Fruit fly (Drosophila melanogaster) whole organism, embryonic: ENCODE data around the gene CG14965.

Source experiments
- Asciz ChIP-seq: fragments of 200-800 bp; sonication (Bioruptor generic); optimal IDR thresholded peaks from 2 replicates; lab custom pipeline; 2017; ENCODE audit warnings: missing biosample characterization, mild to moderate bottlenecking, missing genetic modification characterization, missing genetic modification reagents
- CG10431 ChIP-seq: fragments of 200-800 bp; sonication (Bioruptor generic); optimal IDR thresholded peaks from 3 replicates; lab custom pipeline; 2018; ENCODE audit warnings: missing biosample characterization, mild to moderate bottlenecking, missing genetic modification characterization
- CG12236 ChIP-seq: fragments of 200-800 bp; sonication (Bioruptor generic); optimal IDR thresholded peaks from 2 replicates; lab custom pipeline; 2016; ENCODE audit warnings: missing biosample characterization, missing genetic modification characterization
- CG12769 ChIP-seq: fragments of 200-800 bp; sonication (Bioruptor generic); optimal IDR thresholded peaks from 2 replicates; lab custom pipeline; 2019; ENCODE audit warnings: missing biosample characterization, mild to moderate bottlenecking, missing genetic modification characterization, moderate library complexity
- CG15269 ChIP-seq: fragments of 200-800 bp; sonication (Bioruptor generic); optimal IDR thresholded peaks from 2 replicates; lab custom pipeline; 2018; ENCODE audit warnings: missing biosample characterization, mild to moderate bottlenecking, missing genetic modification characterization, moderate library complexity
- CG1602 ChIP-seq: fragments of 200-800 bp; sonication (Bioruptor generic); optimal IDR thresholded peaks from 3 replicates; lab custom pipeline; 2016; ENCODE audit warnings: missing biosample characterization, missing genetic modification characterization
- CG17328 ChIP-seq: fragments of 200-800 bp; sonication (Bioruptor generic); IDR thresholded peaks from 2 replicates; pipeline ENCODE4 v1.3.6; 2022; ENCODE audit warnings: missing biosample characterization, missing genetic modification characterization
- CG17361 ChIP-seq: fragments of 200-800 bp; sonication (Bioruptor generic); IDR thresholded peaks from 3 replicates; pipeline ENCODE4 v1.3.6; 2022; ENCODE audit warnings: missing biosample characterization, missing genetic modification characterization
- CG2678 ChIP-seq: fragments of 200-800 bp; sonication (Bioruptor generic); optimal IDR thresholded peaks from 3 replicates; lab custom pipeline; 2019; ENCODE audit warnings: missing biosample characterization, mild to moderate bottlenecking, missing genetic modification characterization, moderate library complexity
- CG3847 ChIP-seq: fragments of 200-800 bp; sonication (Bioruptor generic); IDR thresholded peaks from 2 replicates; pipeline ENCODE4 v1.3.6; 2022; ENCODE audit warnings: missing biosample characterization, missing genetic modification characterization
- CG4328 ChIP-seq: fragments of 200-800 bp; sonication (Bioruptor generic); optimal IDR thresholded peaks from 3 replicates; lab custom pipeline; 2017; ENCODE audit warnings: missing biosample characterization, missing genetic modification reagents, missing genetic modification characterization
- CG4820 ChIP-seq: fragments of 200-800 bp; sonication (Bioruptor generic); optimal IDR thresholded peaks from 3 replicates; lab custom pipeline; 2016; ENCODE audit warnings: missing biosample characterization, missing genetic modification characterization
- CG5245 ChIP-seq: fragments of 200-800 bp; sonication (Bioruptor generic); optimal IDR thresholded peaks from 3 replicates; lab custom pipeline; 2016; ENCODE audit warnings: missing biosample characterization, missing genetic modification characterization
- CG6272 ChIP-seq: fragments of 200-800 bp; sonication (Bioruptor generic); IDR thresholded peaks from 2 replicates; pipeline ENCODE4 v1.3.6; 2022; ENCODE audit warnings: missing biosample characterization, missing genetic modification characterization
- CG7745 ChIP-seq: fragments of 200-800 bp; sonication (Bioruptor generic); optimal IDR thresholded peaks from 2 replicates; lab custom pipeline; 2018; ENCODE audit warnings: missing biosample characterization, mild to moderate bottlenecking, missing genetic modification characterization, moderate library complexity
- CG8290 ChIP-seq, 3 experiments: fragments of 200-800 bp; sonication (Bioruptor generic); optimal IDR thresholded peaks; 2 replicates each; lab custom pipeline; 2016 to 2019; ENCODE audit warnings: missing biosample characterization in 3 of 3, missing genetic modification characterization in 3 of 3, mild to moderate bottlenecking in 2 of 3, moderate library complexity in 1 of 3
- Deaf1 ChIP-seq: fragments of 200-800 bp; optimal IDR thresholded peaks from 3 replicates; lab custom pipeline; 2019; ENCODE audit warnings: missing biosample characterization, mild to moderate bottlenecking, missing genetic modification characterization, moderate library complexity
- Dek ChIP-seq: fragments of 200-800 bp; sonication (Bioruptor generic); optimal IDR thresholded peaks from 3 replicates; lab custom pipeline; 2019; ENCODE audit warnings: missing biosample characterization, mild to moderate bottlenecking, missing genetic modification characterization, moderate library complexity
- Dip2 ChIP-seq: fragments of 200-800 bp; sonication (Bioruptor generic); IDR thresholded peaks from 2 replicates; pipeline ENCODE4 v1.3.6; 2022; ENCODE audit warnings: missing biosample characterization, missing genetic modification characterization
- Ets65A ChIP-seq: fragments of 200-800 bp; sonication (Bioruptor generic); peaks from one replicate; lab custom pipeline; 2016; ENCODE audit warnings: missing biosample characterization, missing genetic modification characterization
- HmgD ChIP-seq: fragments of 200-800 bp; sonication (Bioruptor generic); optimal IDR thresholded peaks from 3 replicates; lab custom pipeline; 2016; ENCODE audit warnings: missing biosample characterization, missing genetic modification characterization
- Hmx ChIP-seq: fragments of 200-800 bp; sonication (Bioruptor generic); optimal IDR thresholded peaks from 2 replicates; lab custom pipeline; 2016; ENCODE audit warnings: missing biosample characterization, missing genetic modification characterization
- Nf-YA ChIP-seq: fragments of 200-800 bp; sonication (Bioruptor generic); IDR thresholded peaks from 2 replicates; pipeline ENCODE4 v1.3.6; 2022; ENCODE audit warnings: missing biosample characterization, missing genetic modification characterization
- Nf-YB ChIP-seq: fragments of 200-800 bp; sonication (Bioruptor generic); optimal IDR thresholded peaks from 3 replicates; lab custom pipeline; 2019; ENCODE audit warnings: missing biosample characterization, mild to moderate bottlenecking, missing genetic modification characterization, moderate library complexity
- Optix ChIP-seq: fragments of 200-800 bp; sonication (Bioruptor generic); IDR thresholded peaks from 3 replicates; pipeline ENCODE4 v1.3.6; 2022; ENCODE audit warnings: missing biosample characterization, missing genetic modification characterization
- Ssrp ChIP-seq: fragments of 200-800 bp; sonication (Bioruptor generic); optimal IDR thresholded peaks from 2 replicates; lab custom pipeline; 2018; ENCODE audit warnings: missing biosample characterization, mild to moderate bottlenecking, missing genetic modification characterization, moderate library complexity
- bcd ChIP-seq: fragments of 200-800 bp; sonication (Bioruptor generic); optimal IDR thresholded peaks from 2 replicates; lab custom pipeline; 2017; ENCODE audit warnings: missing biosample characterization, mild to moderate bottlenecking, missing genetic modification characterization
- bsh ChIP-seq, 2 experiments: fragments of 200-800 bp; sonication (Bioruptor generic); optimal IDR thresholded peaks; 2 replicates each; lab custom pipeline; 2017 to 2018; ENCODE audit warnings: mild to moderate bottlenecking in 2 of 2, missing biosample characterization in 2 of 2, missing genetic modification characterization in 2 of 2, moderate library complexity in 1 of 2
- chm ChIP-seq: fragments of 200-800 bp; sonication (Bioruptor generic); IDR thresholded peaks from 2 replicates; pipeline ENCODE4 v1.3.6; 2022; ENCODE audit warnings: missing biosample characterization, missing genetic modification characterization
- disco-r ChIP-seq: fragments of 200-800 bp; sonication (Bioruptor generic); optimal IDR thresholded peaks from 2 replicates; lab custom pipeline; 2016; ENCODE audit warnings: missing biosample characterization, missing genetic modification characterization
- ems ChIP-seq: fragments of 200-800 bp; sonication (Bioruptor generic); optimal IDR thresholded peaks from 3 replicates; lab custom pipeline; 2016; ENCODE audit warnings: missing biosample characterization, missing genetic modification characterization
- exex ChIP-seq: fragments of 200-800 bp; sonication (Bioruptor generic); optimal IDR thresholded peaks from 4 replicates; lab custom pipeline; 2018; ENCODE audit warnings: missing biosample characterization, mild to moderate bottlenecking, missing genetic modification characterization, moderate library complexity
- fd96Cb ChIP-seq: fragments of 200-800 bp; sonication (Bioruptor generic); optimal IDR thresholded peaks from 2 replicates; lab custom pipeline; 2018; ENCODE audit warnings: missing biosample characterization, mild to moderate bottlenecking, missing genetic modification characterization, moderate library complexity
- grau ChIP-seq: fragments of 200-800 bp; optimal IDR thresholded peaks from 3 replicates; lab custom pipeline; 2019; ENCODE audit warnings: missing biosample characterization, mild to moderate bottlenecking, missing genetic modification characterization, moderate library complexity
- grn ChIP-seq: fragments of 200-800 bp; sonication (Bioruptor generic); optimal IDR thresholded peaks from 3 replicates; lab custom pipeline; 2017; ENCODE audit warnings: missing biosample characterization, missing genetic modification characterization
- gt ChIP-seq: fragments of 200-800 bp; sonication (Bioruptor generic); IDR thresholded peaks from 2 replicates; pipeline ENCODE4 v1.3.6; 2022; ENCODE audit warnings: missing biosample characterization, missing genetic modification characterization
- hkb ChIP-seq, 2 experiments: fragments of 200-800 bp in 1 of 2; fragments of >200 bp in 1 of 2; sonication (Bioruptor generic) in 1 of 2; IDR thresholded peaks in 1 of 2; optimal IDR thresholded peaks in 1 of 2; 2 replicates each; pipeline versions ENCODE4 v1.3.6 to Lab custom; 2017 to 2022; ENCODE audit warnings: missing biosample characterization in 1 of 2, missing genetic modification characterization in 1 of 2
- inv ChIP-seq: fragments of 200-800 bp; sonication (Bioruptor generic); IDR thresholded peaks from 2 replicates; pipeline ENCODE4 v1.3.6; 2022; ENCODE audit warnings: missing biosample characterization, missing genetic modification characterization; ENCODE audit not compliant: partially characterized antibody
- jumu ChIP-seq: fragments of 200-800 bp; sonication (Bioruptor generic); optimal IDR thresholded peaks from 3 replicates; lab custom pipeline; 2016; ENCODE audit warnings: missing biosample characterization, missing genetic modification characterization
- knrl ChIP-seq: fragments of 200-800 bp; sonication (Bioruptor generic); IDR thresholded peaks from 3 replicates; pipeline ENCODE4 v1.3.6; 2022; ENCODE audit warnings: missing biosample characterization, missing genetic modification characterization; ENCODE audit not compliant: partially characterized antibody
- otp ChIP-seq: fragments of 200-800 bp; sonication (Bioruptor generic); IDR thresholded peaks from 3 replicates; pipeline ENCODE4, ENCODE4 v1.3.6; 2022; ENCODE audit warnings: missing biosample characterization, missing genetic modification characterization
- ro ChIP-seq: fragments of 200-800 bp; sonication (Bioruptor generic); IDR thresholded peaks from 2 replicates; pipeline ENCODE4 v1.3.6; 2022; ENCODE audit warnings: missing biosample characterization, missing genetic modification characterization
- sd ChIP-seq: fragments of 200-800 bp; sonication (Bioruptor generic); optimal IDR thresholded peaks from 3 replicates; lab custom pipeline; 2018; ENCODE audit warnings: missing biosample characterization, mild to moderate bottlenecking, missing genetic modification characterization, moderate library complexity
- sens ChIP-seq: fragments of 200-800 bp; sonication (Bioruptor generic); peaks from one replicate; lab custom pipeline; 2016; ENCODE audit warnings: missing biosample characterization, missing genetic modification characterization
- slp2 ChIP-seq: fragments of 200-800 bp; sonication (Bioruptor generic); optimal IDR thresholded peaks from 2 replicates; lab custom pipeline; 2016; ENCODE audit warnings: missing biosample characterization, missing genetic modification characterization
- stc ChIP-seq: fragments of 200-800 bp; sonication (Bioruptor generic); IDR thresholded peaks from 2 replicates; pipeline ENCODE4 v1.3.6; 2022; ENCODE audit warnings: missing biosample characterization, missing genetic modification characterization

CG14965 gene

dm6 chr3L:3240597-3241367 is 48.5 kb upstream of the CG14965 start (continued):
- TF ChIP-seq Dek (no peak), disco-r (GFP tag; lab: Kevin White, UChicago) (no peak), Ssrp (peak; percentile 56), CG4328 (GFP tag; lab: Kevin White, UChicago) (no peak), CG4820 (GFP tag; lab: Kevin White, UChicago) (no peak), otp (no peak), bcd (GFP tag; lab: Kevin White, UChicago) (no peak), slp2 (GFP tag; lab: Kevin White, UChicago) (no peak), CG12236 (no peak), CG3847 (GFP tag; lab: Robert Waterston, UW) (no peak), chm (GFP tag; lab: Robert Waterston, UW) (no peak), Hmx (no peak), CG17361 (GFP tag; lab: Robert Waterston, UW) (0 out of 3 replicates have a peak, but pooled peaks have one; percentile 32), Nf-YA (GFP tag; lab: Robert Waterston, UW) (no peak), fd96Cb (tag; lab: Kevin White, UChicago) (peak; percentile 38), CG5245 (GFP tag; lab: Kevin White, UChicago) (no peak), CG7745 (tag; lab: Kevin White, UChicago) (no peak), CG15269 (tag; lab: Kevin White, UChicago) (peak; percentile 49), CG1602 (GFP tag; lab: Kevin White, UChicago) (no peak), knrl (GFP tag; lab: Robert Waterston, UW) (no peak), CG6272 (GFP tag; lab: Robert Waterston, UW) (no peak), ems (no peak), CG8290 (GFP tag; optimal IDR thresholded peaks at IDR 0.05; lab: Kevin White, UChicago) (no peak), CG8290 (tag; optimal IDR thresholded peaks at IDR 0.05; lab: Kevin White, UChicago) (no peak), Optix (GFP tag; lab: Robert Waterston, UW) (no peak), Nf-YB (GFP tag; lab: Kevin White, UChicago) (peak; percentile 24), ro (GFP tag; lab: Robert Waterston, UW) (no peak), HmgD (GFP tag; lab: Kevin White, UChicago) (no peak)

dm6 chr3L:3239785-3240596 is 47.7 kb upstream of the CG14965 start:
- TF ChIP-seq CG12769 (tag; lab: Kevin White, UChicago) (peak; percentile 20), CG10431 (GFP tag; lab: Kevin White, UChicago) (peak; percentile 40), Ets65A (GFP tag; lab: Kevin White, UChicago) (no peak), Deaf1 (no peak), gt (GFP tag; lab: Robert Waterston, UW) (no peak), CG2678 (tag; lab: Kevin White, UChicago) (peak; percentile 10), bsh (GFP tag; optimal IDR thresholded peaks at IDR 0.05; lab: Kevin White, UChicago) (peak in 1 of 2 experiments; percentile 46), Optix (GFP tag; lab: Robert Waterston, UW) (no peak), sd (tag; lab: Kevin White, UChicago) (peak; percentile 31), inv (GFP tag; lab: Robert Waterston, UW) (no peak), exex (tag; lab: Kevin White, UChicago) (peak; percentile 76), sens (GFP tag; lab: Kevin White, UChicago) (peak; percentile 53), jumu (GFP tag; lab: Kevin White, UChicago) (no peak), CG7745 (tag; lab: Kevin White, UChicago) (peak; percentile 50), CG15269 (tag; lab: Kevin White, UChicago) (peak; percentile 22), grn (GFP tag; lab: Kevin White, UChicago) (peak; percentile 51), CG8290 (GFP tag; optimal IDR thresholded peaks at IDR 0.05; lab: Kevin White, UChicago) (no peak), CG8290 (tag; optimal IDR thresholded peaks at IDR 0.05; lab: Kevin White, UChicago) (peak in 1 of 2 experiments; percentile 51), stc (GFP tag; lab: Robert Waterston, UW) (peak; percentile 13; the same call in 1 of the 2 replicates), grau (tag; lab: Kevin White, UChicago) (peak; percentile 24), Dip2 (GFP tag; lab: Robert Waterston, UW) (no peak), hkb (optimal IDR thresholded peaks at IDR 0.05; lab: Kevin White, UChicago) (peak; percentile 13), hkb (GFP tag; IDR thresholded peaks at IDR 0.05; lab: Robert Waterston, UW) (no peak), Asciz (GFP tag; lab: Kevin White, UChicago) (peak; percentile 34), CG17328 (GFP tag; lab: Robert Waterston, UW) (peak; percentile 17; the same call in 1 of the 2 replicates)
